Worm (Caenorhabditis elegans): ENCODE measurements around the gene D1022.2.

Gene D1022.2

DNA sequence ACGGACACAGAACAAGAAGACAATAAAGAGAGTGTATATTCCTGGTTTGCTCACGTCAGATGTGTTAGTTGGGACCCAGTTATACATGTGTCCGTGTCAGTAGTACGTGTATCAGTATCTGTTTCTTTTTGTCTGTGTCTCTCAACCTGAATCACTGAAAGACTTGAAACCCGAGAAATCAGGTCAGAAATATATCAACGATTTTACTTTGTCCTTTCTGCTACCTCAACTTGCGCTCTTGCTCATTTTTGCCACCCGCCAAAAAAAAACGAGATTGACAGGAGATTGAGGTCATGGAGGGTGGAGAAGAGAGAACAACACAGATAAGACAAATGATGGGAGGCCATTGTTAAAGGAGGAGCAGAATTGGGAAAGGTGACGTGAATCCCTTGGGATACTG lies 39.7 kb upstream of the D1022.2 start:
- TF ChIP-seq rnt-1 (tag; optimal IDR thresholded peaks at IDR 0.05) (peak; percentile 32), mef-2 (tag; optimal IDR thresholded peaks at IDR 0.05) (no peak), vab-15 (tag; optimal IDR thresholded peaks at IDR 0.05) (no peak), blmp-1 (tag; optimal IDR thresholded peaks at IDR 0.05) (no peak), lin-14 (GFP tag; optimal IDR thresholded peaks at IDR 0.05) (peak; percentile 55)

DNA sequence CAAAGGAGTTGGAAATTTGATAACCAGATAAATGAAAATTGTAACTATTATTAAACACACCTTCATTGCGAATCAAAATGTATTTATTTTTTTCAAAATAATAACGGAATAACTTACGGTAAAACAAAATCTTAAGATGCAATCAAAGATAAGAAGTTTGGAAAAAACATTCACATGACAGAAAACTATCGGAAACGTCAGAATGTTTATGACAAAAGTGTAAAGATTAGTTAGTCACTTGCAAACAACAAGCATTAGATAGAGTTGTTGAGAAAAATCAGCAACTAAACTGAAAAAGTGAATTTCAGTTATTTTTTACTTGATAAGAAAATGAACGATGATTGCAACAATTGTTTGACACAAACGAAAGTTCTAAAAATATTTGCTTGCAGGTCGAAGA lies 39.1 kb upstream of the D1022.2 start:
- no peak for TF ChIP-seq fkh-4 (tag; optimal IDR thresholded peaks at IDR 0.05; ENCODE audit: borderline replicate concordance)
- TF ChIP-seq mef-2 (tag; optimal IDR thresholded peaks at IDR 0.05): no peak
- peak in 1 of 6 experiments; percentile 0 for TF ChIP-seq elt-3 (tag; optimal IDR thresholded peaks at IDR 0.05)
- TF ChIP-seq nhr-85 (tag): peak; percentile 39
- peak; percentile 13 for TF ChIP-seq elt-2 (tag; optimal IDR thresholded peaks at IDR 0.05)
- TF ChIP-seq nhr-71 (tag; optimal IDR thresholded peaks at IDR 0.05): peak; percentile 11
- TF ChIP-seq nhr-20 (tag; optimal IDR thresholded peaks at IDR 0.05): peak; percentile 21
- TF ChIP-seq blmp-1 (tag; optimal IDR thresholded peaks at IDR 0.05): peak; percentile 16
- TF ChIP-seq sup-37 (GFP tag; optimal IDR thresholded peaks at IDR 0.05): no peak
- TF ChIP-seq lin-15B (tag; optimal IDR thresholded peaks at IDR 0.05): no peak

DNA sequence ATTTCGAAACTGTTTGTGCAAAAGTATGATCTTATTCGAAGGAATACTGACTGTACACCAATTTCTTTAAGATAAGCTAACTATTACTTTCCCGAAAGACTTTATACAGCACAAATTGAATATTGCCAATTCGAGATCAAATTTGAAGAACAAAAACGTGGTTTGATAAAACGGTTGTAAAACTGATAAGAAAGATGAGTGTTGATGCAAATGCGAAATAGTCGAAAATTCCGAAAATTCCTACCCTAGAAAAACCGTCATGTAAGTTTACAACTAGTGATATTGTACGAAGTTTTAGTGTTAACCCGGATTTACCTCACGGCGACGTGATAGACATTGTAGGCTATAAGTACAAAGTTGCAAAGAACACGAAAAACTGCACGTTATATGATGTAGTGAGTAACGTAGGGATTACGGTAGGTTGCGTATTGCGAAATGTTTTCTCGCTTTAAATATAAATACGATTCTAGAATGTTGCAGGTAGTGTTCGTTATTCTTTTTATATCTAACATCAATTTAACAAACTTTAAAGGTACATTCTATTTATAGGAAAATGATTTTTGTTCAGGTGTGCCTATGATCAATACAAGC lies 38.4 kb upstream of the D1022.2 start:
- TF ChIP-seq lin-13 (GFP tag; optimal IDR thresholded peaks at IDR 0.05) (no peak), nhr-19 (GFP tag; conservative IDR thresholded peaks at IDR 0.05) (no peak), elt-3 (tag; optimal IDR thresholded peaks at IDR 0.05) (peak in 1 of 6 experiments; percentile 59), pqm-1 (tag; optimal IDR thresholded peaks at IDR 0.05) (no peak), nhr-47 (tag; optimal IDR thresholded peaks at IDR 0.05) (no peak), alr-1 (tag; optimal IDR thresholded peaks at IDR 0.05; ENCODE audit: borderline replicate concordance) (no peak), sptf-1 (tag; optimal IDR thresholded peaks at IDR 0.05) (no peak), ces-1 (GFP tag; optimal IDR thresholded peaks at IDR 0.05) (no peak), lin-14 (GFP tag; optimal IDR thresholded peaks at IDR 0.05) (no peak), rnt-1 (tag; optimal IDR thresholded peaks at IDR 0.05) (no peak), C34B4.2 (tag; optimal IDR thresholded peaks at IDR 0.05) (no peak), swsn-7 (tag; optimal IDR thresholded peaks at IDR 0.05) (no peak), efl-3 (GFP tag; optimal IDR thresholded peaks at IDR 0.05) (no peak), pax-3 (tag; optimal IDR thresholded peaks at IDR 0.05) (no peak), pag-3 (tag; optimal IDR thresholded peaks at IDR 0.05; ENCODE audit: borderline replicate concordance, insufficient read depth) (no peak), lsy-2 (tag; optimal IDR thresholded peaks at IDR 0.05) (peak in 1 of 2 experiments; percentile 51), F16B12.6 (tag; optimal IDR thresholded peaks at IDR 0.05) (no peak), dsc-1 (tag; optimal IDR thresholded peaks at IDR 0.05) (no peak), nhr-20 (tag; optimal IDR thresholded peaks at IDR 0.05) (peak; percentile 32), lin-39 (tag; optimal IDR thresholded peaks at IDR 0.05) (no peak), elt-2 (tag; optimal IDR thresholded peaks at IDR 0.05) (peak; percentile 56), snu-23 (GFP tag; optimal IDR thresholded peaks at IDR 0.05) (no peak), nhr-84 (tag; optimal IDR thresholded peaks at IDR 0.05) (no peak), lin-35 (GFP tag; optimal IDR thresholded peaks at IDR 0.05) (peak in 1 of 2 experiments; percentile 39), vab-15 (tag; optimal IDR thresholded peaks at IDR 0.05) (no peak)

DNA sequence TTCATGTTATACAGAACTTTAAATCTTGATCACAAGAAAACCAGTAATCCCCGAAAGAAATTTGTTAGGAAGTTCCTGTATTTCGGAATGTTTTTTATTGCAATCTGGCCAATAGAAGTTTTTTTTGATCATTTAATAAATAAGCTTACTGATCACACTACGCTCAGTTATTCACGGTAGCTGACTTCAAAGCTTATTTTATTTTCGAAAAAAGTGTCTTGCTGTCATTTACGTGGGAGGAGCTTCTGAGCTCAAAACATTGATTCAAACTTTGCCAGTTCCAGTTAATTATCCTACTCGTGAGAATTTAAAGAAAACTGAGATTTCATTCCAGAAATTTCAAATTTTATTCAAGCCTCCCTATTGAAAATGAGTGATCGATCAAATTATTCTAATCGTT lies 27.0 kb upstream of the D1022.2 start, which contains the start of gene srd-54:
Gene srd-54 (plus strand): TSS at position 301 of the 400 bp plus-strand sequence.
- no peak for TF ChIP-seq C34B4.2 (tag; optimal IDR thresholded peaks at IDR 0.05)
- no peak for TF ChIP-seq lsy-2 (tag; optimal IDR thresholded peaks at IDR 0.05)
- TF ChIP-seq efl-1 (optimal IDR thresholded peaks at IDR 0.05): no peak
- no peak for TF ChIP-seq efl-1 (GFP tag; optimal IDR thresholded peaks at IDR 0.05 in 1 of 2)
- TF ChIP-seq sup-37 (GFP tag; optimal IDR thresholded peaks at IDR 0.05): no peak
- TF ChIP-seq C04F5.9 (tag; optimal IDR thresholded peaks at IDR 0.05): no peak
- TF ChIP-seq mef-2 (tag; optimal IDR thresholded peaks at IDR 0.05): no peak
- TF ChIP-seq nhr-12 (tag; optimal IDR thresholded peaks at IDR 0.05): no peak
- no peak for TF ChIP-seq tlp-1 (tag; optimal IDR thresholded peaks at IDR 0.05)
- TF ChIP-seq lin-15B (tag; optimal IDR thresholded peaks at IDR 0.05): no peak
- no peak for TF ChIP-seq skn-1 (tag; optimal IDR thresholded peaks at IDR 0.05)
- no peak for TF ChIP-seq fkh-8 (tag; optimal IDR thresholded peaks at IDR 0.05)
